Fruit fly (Drosophila melanogaster) whole organism, embryonic: ENCODE measurements around the gene CG34148.

Experiments used
- ATbp ChIP-seq: fragments of 200-800 bp; sonication (Bioruptor generic); optimal IDR thresholded peaks from 2 replicates; lab custom pipeline; 2017; ENCODE audit warnings: missing biosample characterization, mild to moderate bottlenecking, missing genetic modification characterization, missing genetic modification reagents
- Ada2b ChIP-seq: fragments of 200-800 bp; sonication (Bioruptor generic); IDR thresholded peaks from 2 replicates; pipeline ENCODE4 v1.3.6; 2022; ENCODE audit warnings: missing biosample characterization, missing genetic modification characterization
- CG10209 ChIP-seq: fragments of 200-800 bp; sonication (Bioruptor generic); optimal IDR thresholded peaks from 3 replicates; lab custom pipeline; 2017; ENCODE audit warnings: missing biosample characterization, mild to moderate bottlenecking, missing genetic modification characterization, missing genetic modification reagents
- CG10366 ChIP-seq: fragments of 200-800 bp; sonication (Bioruptor generic); IDR thresholded peaks from 2 replicates; pipeline ENCODE4 v1.3.6; 2022; ENCODE audit warnings: missing biosample characterization, missing genetic modification characterization
- CG10654 ChIP-seq: fragments of 200-800 bp; sonication (Bioruptor generic); optimal IDR thresholded peaks from 2 replicates; lab custom pipeline; 2016; ENCODE audit warnings: missing biosample characterization, missing genetic modification characterization
- CG12299 ChIP-seq: fragments of 200-800 bp; sonication (Bioruptor generic); optimal IDR thresholded peaks from 2 replicates; lab custom pipeline; 2018; ENCODE audit warnings: missing biosample characterization, mild to moderate bottlenecking, missing genetic modification characterization
- CG13624 ChIP-seq: fragments of 200-800 bp; sonication (Bioruptor generic); optimal IDR thresholded peaks from 2 replicates; lab custom pipeline; 2016; ENCODE audit warnings: missing biosample characterization, missing genetic modification characterization
- CG14860 ChIP-seq: fragments of 200-800 bp; sonication (Bioruptor generic); IDR thresholded peaks from 3 replicates; pipeline ENCODE4 v1.3.6; 2022; ENCODE audit warnings: missing biosample characterization, missing genetic modification characterization; ENCODE audit not compliant: partially characterized antibody
- CG14965 ChIP-seq: fragments of 200-800 bp; sonication (Bioruptor generic); optimal IDR thresholded peaks from 2 replicates; lab custom pipeline; 2016; ENCODE audit warnings: missing biosample characterization, missing genetic modification characterization, borderline replicate concordance
- CG15696 ChIP-seq: fragments of 200-800 bp; sonication (Bioruptor generic); optimal IDR thresholded peaks from 2 replicates; lab custom pipeline; 2019; ENCODE audit warnings: missing biosample characterization, mild to moderate bottlenecking, missing genetic modification characterization, moderate library complexity
- CG16779 ChIP-seq: fragments of 200-800 bp; sonication (Bioruptor generic); IDR thresholded peaks from 2 replicates; pipeline ENCODE4 v1.3.6; 2022; ENCODE audit warnings: missing biosample characterization, missing genetic modification characterization
- CG18476 ChIP-seq: fragments of 200-800 bp; sonication (Bioruptor generic); optimal IDR thresholded peaks from 2 replicates; lab custom pipeline; 2016; ENCODE audit warnings: missing biosample characterization, mild to moderate bottlenecking, missing genetic modification characterization
- CG18764 ChIP-seq: fragments of 200-800 bp; sonication (Bioruptor generic); optimal IDR thresholded peaks from 3 replicates; lab custom pipeline; 2016; ENCODE audit warnings: missing biosample characterization, missing genetic modification characterization
- CG30403 ChIP-seq: fragments of 200-800 bp; sonication (Bioruptor generic); optimal IDR thresholded peaks from 3 replicates; lab custom pipeline; 2016; ENCODE audit warnings: missing biosample characterization, missing genetic modification characterization
- CG32772 ChIP-seq: fragments of 200-800 bp; sonication (Bioruptor generic); IDR thresholded peaks from 2 replicates; pipeline ENCODE4 v1.3.6; 2022; ENCODE audit warnings: missing biosample characterization, missing genetic modification characterization
- CG3838 ChIP-seq: fragments of 200-800 bp; sonication (Bioruptor generic); optimal IDR thresholded peaks from 3 replicates; lab custom pipeline; 2016; ENCODE audit warnings: missing biosample characterization, missing genetic modification characterization
- CG4328 ChIP-seq: fragments of 200-800 bp; sonication (Bioruptor generic); optimal IDR thresholded peaks from 3 replicates; lab custom pipeline; 2017; ENCODE audit warnings: missing biosample characterization, missing genetic modification reagents, missing genetic modification characterization
- CG4404 ChIP-seq: fragments of 200-800 bp; sonication (Bioruptor generic); IDR thresholded peaks from 2 replicates; pipeline ENCODE4 v1.3.6; 2022; ENCODE audit warnings: missing biosample characterization, missing genetic modification characterization
- CG4730 ChIP-seq: fragments of 200-800 bp; sonication (Bioruptor generic); IDR thresholded peaks from 2 replicates; pipeline ENCODE4 v1.3.6; 2022; ENCODE audit warnings: missing biosample characterization, missing genetic modification characterization
- CG8924 ChIP-seq: fragments of 200-800 bp; optimal IDR thresholded peaks from 3 replicates; lab custom pipeline; 2019; ENCODE audit warnings: missing biosample characterization, mild to moderate bottlenecking, missing genetic modification characterization, moderate library complexity
- Dp ChIP-seq: fragments of 200-800 bp; sonication (Bioruptor generic); optimal IDR thresholded peaks from 2 replicates; lab custom pipeline; 2018; ENCODE audit warnings: missing biosample characterization, mild to moderate bottlenecking, missing genetic modification characterization, moderate library complexity
- E2f2 ChIP-seq: fragments of 200-800 bp; sonication (Bioruptor generic); IDR thresholded peaks from 2 replicates; pipeline ENCODE4 v1.3.6; 2022; ENCODE audit warnings: missing biosample characterization, missing genetic modification characterization
- Ets65A ChIP-seq: fragments of 200-800 bp; sonication (Bioruptor generic); peaks from one replicate; lab custom pipeline; 2016; ENCODE audit warnings: missing biosample characterization, missing genetic modification characterization
- GATAe ChIP-seq: fragments of 200-800 bp; sonication (Bioruptor generic); conservative IDR thresholded peaks from 2 replicates; pipeline ENCODE4 v1.3.6; 2022; ENCODE audit warnings: missing biosample characterization, missing genetic modification characterization
- HLH4C ChIP-seq: fragments of 200-800 bp; sonication (Bioruptor generic); IDR thresholded peaks from 3 replicates; pipeline ENCODE4 v1.3.6; 2022; ENCODE audit warnings: missing biosample characterization, missing genetic modification characterization; ENCODE audit not compliant: partially characterized antibody
- Hr39 ChIP-seq: fragments of >200 bp; optimal IDR thresholded peaks from 2 replicates; lab custom pipeline; 2017
- Jarid2 ChIP-seq: fragments of 200-800 bp; sonication (Bioruptor generic); optimal IDR thresholded peaks from 3 replicates; lab custom pipeline; 2017; ENCODE audit warnings: mild to moderate bottlenecking, missing biosample characterization, missing genetic modification reagents, missing genetic modification characterization
- Lim3 ChIP-seq: fragments of 200-800 bp; sonication (Bioruptor generic); IDR thresholded peaks from 2 replicates; pipeline ENCODE4 v1.3.6; 2022; ENCODE audit warnings: missing biosample characterization, missing genetic modification characterization
- MBD-R2 ChIP-seq: fragments of 200-800 bp; sonication (Bioruptor generic); IDR thresholded peaks from 2 replicates; pipeline ENCODE4 v1.3.6; 2022; ENCODE audit warnings: missing biosample characterization, missing genetic modification characterization
- Med ChIP-seq: fragments of 200-800 bp; sonication (Bioruptor generic); peaks from one replicate; lab custom pipeline; 2016; ENCODE audit warnings: missing biosample characterization, missing genetic modification characterization, mild to moderate bottlenecking, inconsistent platforms, moderate library complexity
- NFAT ChIP-seq: fragments of 200-800 bp; sonication (Bioruptor generic); IDR thresholded peaks from 2 replicates; pipeline ENCODE4 v1.3.6; 2022; ENCODE audit warnings: missing biosample characterization, missing genetic modification characterization
- Nf-YA ChIP-seq: fragments of 200-800 bp; sonication (Bioruptor generic); IDR thresholded peaks from 2 replicates; pipeline ENCODE4 v1.3.6; 2022; ENCODE audit warnings: missing biosample characterization, missing genetic modification characterization
- Oli ChIP-seq: fragments of 200-800 bp; sonication (Bioruptor generic); optimal IDR thresholded peaks from 2 replicates; lab custom pipeline; 2018; ENCODE audit warnings: missing biosample characterization, mild to moderate bottlenecking, missing genetic modification characterization, moderate library complexity
- Opbp ChIP-seq: fragments of 200-800 bp; sonication (Bioruptor generic); IDR thresholded peaks from 3 replicates; pipeline ENCODE4 v1.3.6; 2022; ENCODE audit warnings: missing biosample characterization, missing genetic modification characterization; ENCODE audit not compliant: partially characterized antibody
- Rx ChIP-seq: fragments of 200-800 bp; sonication (Bioruptor generic); IDR thresholded peaks from 2 replicates; pipeline ENCODE4 v1.3.6; 2022; ENCODE audit warnings: missing biosample characterization, missing genetic modification characterization
- Stat92E ChIP-seq, 3 experiments: fragments of >200 bp in 2 of 3; fragments of 200-800 bp in 1 of 3; sonication (Bioruptor generic) in 1 of 3; optimal IDR thresholded peaks; 2 replicates each; lab custom pipeline; 2017 to 2019; ENCODE audit warnings: missing biosample characterization in 3 of 3, missing genetic modification characterization in 3 of 3, mild to moderate bottlenecking in 1 of 3, moderate library complexity in 1 of 3
- Tbp ChIP-seq: fragments of >200 bp; optimal IDR thresholded peaks from 2 replicates; lab custom pipeline; 2018; ENCODE audit warnings: missing biosample characterization, missing genetic modification characterization
- cas ChIP-seq: fragments of 200-800 bp; sonication (Bioruptor generic); IDR thresholded peaks from 2 replicates; pipeline ENCODE4 v1.3.6; 2022; ENCODE audit warnings: missing biosample characterization, missing genetic modification characterization
- cg ChIP-seq: fragments of 200-800 bp; sonication (Bioruptor generic); optimal IDR thresholded peaks from 3 replicates; lab custom pipeline; 2019; ENCODE audit warnings: missing biosample characterization, mild to moderate bottlenecking, missing genetic modification characterization, moderate library complexity
- chm ChIP-seq: fragments of 200-800 bp; sonication (Bioruptor generic); IDR thresholded peaks from 2 replicates; pipeline ENCODE4 v1.3.6; 2022; ENCODE audit warnings: missing biosample characterization, missing genetic modification characterization
- dati ChIP-seq: fragments of 200-800 bp; sonication (Bioruptor generic); IDR thresholded peaks from 2 replicates; pipeline ENCODE4 v1.3.6; 2022; ENCODE audit warnings: missing biosample characterization, missing genetic modification characterization
- fd102C ChIP-seq: fragments of 200-800 bp; sonication (Bioruptor generic); optimal IDR thresholded peaks from 2 replicates; lab custom pipeline; 2018; ENCODE audit warnings: missing biosample characterization, mild to moderate bottlenecking, missing genetic modification characterization, moderate library complexity
- hkb ChIP-seq, 2 experiments: fragments of 200-800 bp in 1 of 2; fragments of >200 bp in 1 of 2; sonication (Bioruptor generic) in 1 of 2; IDR thresholded peaks in 1 of 2; optimal IDR thresholded peaks in 1 of 2; 2 replicates each; pipeline versions ENCODE4 v1.3.6 to Lab custom; 2017 to 2022; ENCODE audit warnings: missing biosample characterization in 1 of 2, missing genetic modification characterization in 1 of 2
- hth ChIP-seq: fragments of >200 bp; optimal IDR thresholded peaks from 2 replicates; lab custom pipeline; 2017; ENCODE audit warnings: inconsistent platforms
- jigr1 ChIP-seq: fragments of 200-800 bp; sonication (Bioruptor generic); IDR thresholded peaks from 3 replicates; pipeline ENCODE4 v1.3.6; 2022; ENCODE audit warnings: missing biosample characterization, missing genetic modification characterization
- kni ChIP-seq: fragments of 200-800 bp; sonication (Bioruptor generic); optimal IDR thresholded peaks from 3 replicates; lab custom pipeline; 2017; ENCODE audit warnings: mild to moderate bottlenecking, missing biosample characterization, missing genetic modification reagents, missing genetic modification characterization
- lmd ChIP-seq: fragments of 200-800 bp; sonication (Bioruptor generic); IDR thresholded peaks from 2 replicates; pipeline ENCODE4 v1.3.6; 2022; ENCODE audit warnings: missing biosample characterization, missing genetic modification characterization
- pita ChIP-seq: fragments of 200-800 bp; sonication (Bioruptor generic); optimal IDR thresholded peaks from 2 replicates; lab custom pipeline; 2017; ENCODE audit warnings: missing biosample characterization, mild to moderate bottlenecking, missing genetic modification characterization
- sd ChIP-seq: fragments of 200-800 bp; sonication (Bioruptor generic); optimal IDR thresholded peaks from 3 replicates; lab custom pipeline; 2018; ENCODE audit warnings: missing biosample characterization, mild to moderate bottlenecking, missing genetic modification characterization, moderate library complexity
- slbo ChIP-seq: fragments of 200-800 bp; sonication (Bioruptor generic); IDR thresholded peaks from 2 replicates; pipeline ENCODE4 v1.3.6; 2022; ENCODE audit warnings: missing biosample characterization, missing genetic modification characterization
- so ChIP-seq: fragments of 200-800 bp; sonication (Bioruptor generic); IDR thresholded peaks from 3 replicates; pipeline ENCODE4 v1.3.6; 2022; ENCODE audit warnings: missing biosample characterization, missing genetic modification characterization
- zen ChIP-seq: fragments of 200-800 bp; sonication (Bioruptor generic); optimal IDR thresholded peaks from 3 replicates; lab custom pipeline; 2018; ENCODE audit warnings: missing biosample characterization, mild to moderate bottlenecking, missing genetic modification characterization, moderate library complexity

Gene CG34148

DNA sequence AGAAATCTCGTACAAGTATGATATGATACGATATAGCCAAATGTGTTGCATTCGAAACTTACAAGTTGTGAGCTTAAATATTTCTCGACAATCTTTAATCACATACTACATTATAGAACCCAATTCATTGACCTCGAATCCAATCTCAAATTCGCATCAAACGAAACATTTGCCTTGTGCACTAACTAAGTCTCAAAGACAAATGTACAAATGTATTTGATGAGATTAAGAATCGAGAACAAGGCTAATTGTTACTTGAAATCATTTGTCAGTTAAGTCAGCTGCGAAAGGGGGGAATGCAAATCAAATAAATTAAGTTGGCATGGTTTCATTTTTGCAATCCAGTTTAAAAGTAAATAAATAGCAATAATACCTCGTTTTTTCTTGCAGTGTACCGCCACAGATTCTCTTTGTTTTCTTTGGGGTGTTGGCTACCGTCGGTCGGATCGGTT is 40.0 kb downstream of the CG34148 start (continued):
- TF ChIP-seq GATAe (GFP tag; lab: Robert Waterston, UW) (no peak), CG12299 (tag; lab: Kevin White, UChicago) (no peak), cg (GFP tag; lab: Kevin White, UChicago) (no peak), ATbp (GFP tag; lab: Kevin White, UChicago) (peak; percentile 13), kni (GFP tag; lab: Kevin White, UChicago) (no peak), Ada2b (GFP tag; lab: Robert Waterston, UW) (no peak; the same call in 1 of the 2 replicates), sd (tag; lab: Kevin White, UChicago) (no peak), CG10654 (GFP tag; lab: Kevin White, UChicago) (no peak), Opbp (no peak), CG3838 (no peak), cas (no peak), CG14965 (GFP tag; lab: Kevin White, UChicago) (no peak), CG18476 (GFP tag; lab: Kevin White, UChicago) (no peak), CG10366 (GFP tag; lab: Robert Waterston, UW) (no peak), CG4328 (GFP tag; lab: Kevin White, UChicago) (no peak), zen (tag; lab: Kevin White, UChicago) (no peak), CG30403 (peak; percentile 46), fd102C (GFP tag; lab: Kevin White, UChicago) (no peak), CG32772 (GFP tag; lab: Robert Waterston, UW) (no peak), Rx (GFP tag; lab: Robert Waterston, UW) (no peak), CG14860 (GFP tag; lab: Robert Waterston, UW) (no peak), Oli (tag; lab: Kevin White, UChicago) (peak; percentile 61), hth (lab: Kevin White, UChicago) (no peak), CG13624 (GFP tag; lab: Kevin White, UChicago) (no peak), Lim3 (GFP tag; lab: Robert Waterston, UW) (no peak), CG4730 (GFP tag; lab: Robert Waterston, UW) (no peak), CG8924 (no peak), MBD-R2 (no peak), slbo (GFP tag; lab: Robert Waterston, UW) (no peak), hkb (optimal IDR thresholded peaks at IDR 0.05; lab: Kevin White, UChicago) (no peak), hkb (GFP tag; IDR thresholded peaks at IDR 0.05; lab: Robert Waterston, UW) (peak; percentile 42; the same call in 1 of the 2 replicates), HLH4C (no peak), Tbp (GFP tag; lab: Kevin White, UChicago) (no peak), CG15696 (tag; lab: Kevin White, UChicago) (no peak), NFAT (GFP tag; lab: Robert Waterston, UW) (no peak), CG10209 (GFP tag; lab: Kevin White, UChicago) (peak; percentile 5), Jarid2 (GFP tag; lab: Kevin White, UChicago) (no peak), Dp (GFP tag; lab: Kevin White, UChicago) (no peak), CG18764 (GFP tag; lab: Kevin White, UChicago) (no peak), Med (GFP tag; lab: Kevin White, UChicago) (peak; percentile 10), Stat92E (GFP tag; optimal IDR thresholded peaks at IDR 0.05; lab: Kevin White, UChicago) (no peak), CG16779 (no peak), pita (GFP tag; lab: Kevin White, UChicago) (no peak), CG4404 (GFP tag; lab: Robert Waterston, UW) (no peak), dati (GFP tag; lab: Robert Waterston, UW) (no peak), Nf-YA (GFP tag; lab: Robert Waterston, UW) (no peak), chm (GFP tag; lab: Robert Waterston, UW) (no peak), lmd (GFP tag; lab: Robert Waterston, UW) (no peak), E2f2 (no peak), so (GFP tag; lab: Robert Waterston, UW) (no peak), Hr39 (no peak), jigr1 (GFP tag; lab: Robert Waterston, UW) (no peak), Ets65A (GFP tag; lab: Kevin White, UChicago) (peak; percentile 73)
